Fruit fly (Drosophila melanogaster): Measurements from ENCODE around the gene Jhbp14.
A peak's percentile ranks its signal among the peaks of the same experiment; 100 is the strongest.
"Not testable (repeated sequence)": the region's sequence is repeated elsewhere in the genome, so short reads cannot be mapped to it uniquely, and the experiment has no call there.

Gene Jhbp14

DNA sequence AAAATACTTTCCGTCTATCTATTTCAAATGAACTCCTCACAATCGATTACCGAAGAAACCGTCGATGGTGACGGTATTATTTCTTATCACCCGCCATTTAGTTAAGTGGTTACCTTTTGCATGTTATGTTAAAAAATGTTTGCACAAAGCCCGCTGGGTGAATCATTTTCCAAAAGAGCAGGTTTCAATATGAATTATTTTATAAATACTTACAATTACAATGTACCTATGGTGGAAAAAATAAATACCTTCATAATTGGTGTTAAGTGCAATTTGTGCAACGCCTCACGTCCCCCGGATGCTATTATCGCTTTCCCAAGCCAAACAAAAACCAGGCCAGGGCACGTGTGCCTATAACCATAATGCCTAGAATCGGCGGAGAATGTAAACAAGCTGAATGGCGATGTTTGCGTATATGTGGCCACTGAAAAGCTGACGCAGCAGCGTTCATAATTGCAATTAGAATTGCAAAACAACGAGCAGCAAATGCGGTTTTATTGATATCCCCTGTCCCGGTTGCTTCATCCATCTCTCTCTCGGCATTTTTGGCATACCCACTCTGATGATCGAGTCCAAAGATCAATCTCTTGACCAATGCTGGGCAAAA lies 29.3 kb upstream of the Jhbp14 start:
- TF ChIP-seq Sox15 (GFP tag; optimal IDR thresholded peaks at IDR 0.05) (no peak), Met (GFP tag; optimal IDR thresholded peaks at IDR 0.05) (no peak), net (GFP tag; optimal IDR thresholded peaks at IDR 0.05) (no peak)

DNA sequence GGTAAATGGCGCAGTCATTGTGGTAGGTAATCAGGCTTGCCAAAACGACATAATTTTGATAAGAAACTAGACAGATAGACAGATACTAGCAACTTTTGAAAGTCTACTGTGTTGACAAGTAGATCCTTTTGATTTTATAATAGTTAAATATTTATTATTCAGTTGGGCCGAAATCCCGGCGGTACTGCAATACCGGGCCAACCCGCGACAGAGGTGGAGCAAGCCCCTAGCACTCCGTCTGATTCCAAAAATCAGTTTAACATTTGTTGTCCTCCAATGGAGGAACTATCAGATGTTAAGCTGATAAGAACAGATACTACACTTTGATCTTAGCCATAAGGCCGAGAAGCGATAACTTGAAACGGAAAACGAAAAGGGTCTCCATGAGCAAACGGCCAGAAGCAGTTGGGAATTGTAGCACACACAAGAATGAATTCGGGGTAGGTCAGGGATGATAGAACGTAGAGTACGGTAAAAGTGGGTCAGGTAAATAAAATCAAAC lies 24.5 kb upstream of the Jhbp14 start, which contains the start of gene CG15482:
Gene CG15482, minus strand, starts transcription at position 51 of the 502 bp plus-strand sequence.
- TF ChIP-seq Ets96B (tag; optimal IDR thresholded peaks at IDR 0.05); esn (GFP tag; optimal IDR thresholded peaks at IDR 0.05); CG34406 (GFP tag; optimal IDR thresholded peaks at IDR 0.05): not testable (repeated sequence)

DNA sequence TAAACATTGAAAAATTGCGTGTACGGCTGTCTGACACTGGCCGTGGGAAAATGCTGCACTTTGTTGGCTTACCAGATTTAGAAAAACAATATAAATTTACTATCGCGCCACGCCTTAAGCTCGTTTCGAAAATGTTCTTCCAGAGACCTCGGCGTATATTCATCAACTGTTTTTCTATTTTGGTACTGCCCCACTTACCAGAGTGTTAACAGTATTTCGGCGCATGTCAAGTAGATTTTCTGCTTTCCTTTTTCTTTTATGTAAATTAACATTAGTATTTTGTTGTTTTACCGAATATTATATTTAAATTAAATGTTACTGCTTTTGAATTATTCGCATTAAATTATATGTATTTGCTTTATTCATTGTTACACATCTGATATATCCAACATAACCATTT lies 21.3 kb upstream of the Jhbp14 start, which contains the start of gene kek4:
Gene kek4, minus strand, starts transcription at position 341 of the 400 bp plus-strand sequence.
- no peak for TF ChIP-seq CG10669 (GFP tag; optimal IDR thresholded peaks at IDR 0.05)
- no peak for TF ChIP-seq CG8119 (GFP tag; IDR thresholded peaks at IDR 0.05)
- TF ChIP-seq Lpt (GFP tag; optimal IDR thresholded peaks at IDR 0.05): no peak
- TF ChIP-seq vri (GFP tag; optimal IDR thresholded peaks at IDR 0.05): no peak
- TF ChIP-seq Sox102F (GFP tag; optimal IDR thresholded peaks at IDR 0.05): no peak
- TF ChIP-seq fkh (GFP tag; optimal IDR thresholded peaks at IDR 0.05): no peak
- no peak for TF ChIP-seq CG11294 (GFP tag; IDR thresholded peaks at IDR 0.05)
- no peak for TF ChIP-seq CG6792 (GFP tag; optimal IDR thresholded peaks at IDR 0.05)
- TF ChIP-seq CG34406 (GFP tag; optimal IDR thresholded peaks at IDR 0.05): no peak
- no peak for TF ChIP-seq CG1621 (tag; optimal IDR thresholded peaks at IDR 0.05)
- TF ChIP-seq CG11902 (GFP tag; optimal IDR thresholded peaks at IDR 0.05): no peak
- TF ChIP-seq CG6854 (GFP tag; optimal IDR thresholded peaks at IDR 0.05): no peak
- no peak for TF ChIP-seq CG4318 (GFP tag; optimal IDR thresholded peaks at IDR 0.05)
- TF ChIP-seq Ets96B (tag; optimal IDR thresholded peaks at IDR 0.05): no peak
- no peak for TF ChIP-seq esn (GFP tag; optimal IDR thresholded peaks at IDR 0.05)
- no peak for TF ChIP-seq achi (GFP tag; optimal IDR thresholded peaks at IDR 0.05)
- TF ChIP-seq Sox14 (GFP tag; optimal IDR thresholded peaks at IDR 0.05): no peak

DNA sequence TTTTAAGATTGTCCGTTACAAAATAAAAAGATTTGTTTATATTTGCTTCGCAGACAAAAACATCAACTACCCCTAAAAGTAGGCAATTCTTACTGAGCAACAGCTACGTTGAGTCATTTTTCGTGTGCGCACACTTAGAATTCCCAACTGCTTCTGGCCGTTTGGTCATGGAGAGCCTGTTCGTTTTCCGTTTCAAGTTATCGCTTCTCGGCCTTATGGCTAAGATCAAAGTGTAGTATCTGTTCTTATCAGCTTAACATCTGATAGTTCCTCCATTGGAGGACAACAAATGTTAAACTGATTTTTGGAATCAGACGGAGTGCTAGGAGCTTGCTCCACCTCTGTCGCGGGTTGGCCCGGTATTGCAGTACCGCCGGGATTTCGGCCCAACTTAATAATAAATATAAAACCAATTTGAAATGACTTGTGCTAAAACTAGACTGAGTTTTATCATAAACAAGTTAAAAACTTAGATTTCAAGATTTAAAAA lies 20.6 kb upstream of the Jhbp14 start:
- TF ChIP-seq CG15336 (GFP tag; IDR thresholded peaks at IDR 0.05) (peak; percentile 29; the same call in 1 of the 2 replicates), topi (GFP tag; optimal IDR thresholded peaks at IDR 0.05) (peak; percentile 45), esn (GFP tag; optimal IDR thresholded peaks at IDR 0.05) (peak; percentile 58), Eip78C (GFP tag) (peak; percentile 78), cyc (GFP tag; optimal IDR thresholded peaks at IDR 0.05) (peak; percentile 49), lz (GFP tag; optimal IDR thresholded peaks at IDR 0.05) (peak; percentile 11), CG3032 (tag; optimal IDR thresholded peaks at IDR 0.05) (peak; percentile 9), fkh (GFP tag; optimal IDR thresholded peaks at IDR 0.05) (peak; percentile 34), svp (GFP tag) (peak; percentile 92)

DNA sequence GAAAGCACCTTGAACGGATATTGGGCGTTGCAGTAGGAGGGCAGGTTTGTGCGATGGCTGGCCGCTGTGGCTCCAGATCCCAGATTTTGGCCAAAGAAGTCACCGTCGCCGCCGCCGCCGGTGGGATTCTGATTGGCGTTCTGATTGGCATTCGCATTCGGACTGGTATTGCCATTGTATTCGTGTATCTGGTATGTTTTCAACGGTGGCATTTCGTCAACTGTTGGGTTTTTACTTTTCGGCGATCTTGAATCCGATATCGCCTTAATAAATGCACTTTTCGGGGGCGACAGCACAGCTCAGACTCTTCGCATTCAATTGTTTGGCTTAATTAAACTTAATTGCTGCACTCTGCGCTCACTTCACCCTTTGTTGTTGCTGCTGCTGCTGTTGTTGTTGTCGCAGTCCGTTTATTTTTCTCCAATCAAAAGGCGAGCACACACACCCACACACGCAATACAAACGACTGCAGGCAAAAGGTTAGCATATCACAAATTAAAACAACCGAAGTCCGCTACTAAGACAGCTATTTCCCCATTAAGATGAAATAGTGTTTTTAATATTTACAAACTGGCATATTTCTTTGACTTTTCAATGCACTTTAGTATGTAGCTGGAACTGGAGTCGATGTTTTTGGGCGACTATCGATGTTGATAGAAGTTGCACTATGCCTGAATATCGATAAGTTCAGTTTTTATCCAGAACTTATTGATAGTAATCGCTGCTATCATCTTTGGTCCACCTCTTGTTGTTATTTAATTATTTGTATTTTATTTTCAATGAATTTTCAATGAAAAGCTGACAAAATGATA lies 16.8 kb upstream of the Jhbp14 start, which contains the start of the genes CG9426 and mRF1:
Gene CG9426, minus strand, starts transcription at position 643 of the 812 bp plus-strand sequence.
Gene mRF1, plus strand, starts transcription at position 699 of the 812 bp plus-strand sequence.
- peak; percentile 47 for TF ChIP-seq esn (GFP tag; optimal IDR thresholded peaks at IDR 0.05)
- peak; percentile 13 for TF ChIP-seq CG31627 (GFP tag; optimal IDR thresholded peaks at IDR 0.05)
- peak; percentile 36 for TF ChIP-seq Eip78C (GFP tag)
- no peak for TF ChIP-seq fd59A (GFP tag; optimal IDR thresholded peaks at IDR 0.05)
- peak; percentile 46 for TF ChIP-seq topi (GFP tag; optimal IDR thresholded peaks at IDR 0.05)
- no peak for TF ChIP-seq spab (GFP tag; optimal IDR thresholded peaks at IDR 0.05)
- TF ChIP-seq lz (GFP tag; optimal IDR thresholded peaks at IDR 0.05): peak; percentile 6
- TF ChIP-seq CG3032 (tag; optimal IDR thresholded peaks at IDR 0.05): peak; percentile 21
- TF ChIP-seq svp (GFP tag): peak; percentile 80
- no peak for TF ChIP-seq CG7368 (GFP tag; optimal IDR thresholded peaks at IDR 0.05)
- peak; percentile 65 for TF ChIP-seq Sox14 (GFP tag; optimal IDR thresholded peaks at IDR 0.05)
- TF ChIP-seq fkh (GFP tag; optimal IDR thresholded peaks at IDR 0.05): peak; percentile 85

Measured in whole organism, prepupa.